Worm (Caenorhabditis elegans) whole organism, L4 larva: ENCODE measurements around the gene srh-48.

Experiments
- D1046.2 ChIP-seq: fragments of 200-800 bp; sonication (Bioruptor generic); IDR thresholded peaks from 2 replicates; pipeline ENCODE4 v1.3.6; 2022; ENCODE audit warnings: missing genetic modification characterization, missing compliant biosample characterization
- F26F4.8 ChIP-seq: fragments of 200-800 bp; sonication (Bioruptor generic); conservative IDR thresholded peaks from 2 replicates; pipeline ENCODE4 v1.3.6; 2022; ENCODE audit warnings: missing genetic modification characterization, missing compliant biosample characterization
- F44E2.7 ChIP-seq: fragments of 200-800 bp; sonication (Bioruptor generic); IDR thresholded peaks from 2 replicates; pipeline ENCODE4 v2.1.2; 2022; ENCODE audit warnings: missing genetic modification characterization, missing compliant biosample characterization
- T26A8.4 ChIP-seq: fragments of 200-800 bp; sonication (Bioruptor generic); IDR thresholded peaks from 2 replicates; pipeline ENCODE4 v1.3.6; 2022; ENCODE audit warnings: missing genetic modification characterization, missing compliant biosample characterization
- Y48G9A.11 ChIP-seq: fragments of 200-800 bp; sonication (Bioruptor generic); IDR thresholded peaks from 2 replicates; pipeline ENCODE4 v1.3.6; 2022; ENCODE audit warnings: missing genetic modification reagents, missing genetic modification characterization, missing compliant biosample characterization
- Y75B8A.6 ChIP-seq: fragments of 200-800 bp; sonication (Bioruptor generic); IDR thresholded peaks from 2 replicates; pipeline ENCODE4 v1.3.6; 2022; ENCODE audit warnings: missing genetic modification reagents, missing genetic modification characterization, missing compliant biosample characterization
- aha-1 ChIP-seq: fragments of 150-350 bp; peaks from one replicate; lab custom pipeline; 2014; ENCODE audit warnings: missing biosample characterization, missing genetic modification characterization
- ama-1 ChIP-seq: fragments of 150-350 bp; optimal IDR thresholded peaks from 2 replicates; lab custom pipeline; 2014; ENCODE audit warnings: inconsistent platforms, mixed read lengths
- arid-1 ChIP-seq: fragments of 200-800 bp; sonication (Bioruptor generic); conservative IDR thresholded peaks from 2 replicates; pipeline ENCODE4 v1.3.6; 2022; ENCODE audit warnings: missing genetic modification reagents, missing genetic modification characterization, missing compliant biosample characterization
- ceh-20 ChIP-seq: fragments of 200-800 bp; sonication (Bioruptor generic); IDR thresholded peaks from 2 replicates; pipeline ENCODE4 v1.3.6; 2022; ENCODE audit warnings: missing genetic modification reagents, missing genetic modification characterization, missing compliant biosample characterization
- ceh-32 ChIP-seq: sonication (generic microtip); optimal IDR thresholded peaks from 2 replicates; lab custom pipeline; 2016; ENCODE audit warnings: mild to moderate bottlenecking, missing genetic modification characterization, missing compliant biosample characterization; ENCODE audit not compliant: poor library complexity
- ces-1 ChIP-seq: fragments of 150-350 bp; sonication (generic microtip); optimal IDR thresholded peaks from 4 replicates; lab custom pipeline; 2014; ENCODE audit warnings: missing biosample characterization, missing genetic modification reagents, missing genetic modification characterization
- ctbp-1 ChIP-seq: fragments of 200-800 bp; sonication (Bioruptor generic); IDR thresholded peaks from 2 replicates; pipeline ENCODE4 v1.3.6; 2022; ENCODE audit warnings: missing genetic modification reagents, missing genetic modification characterization, missing compliant biosample characterization
- daf-16 ChIP-seq, 3 experiments: sonication (generic microtip); optimal IDR thresholded peaks; 2 replicates each; lab custom pipeline; 2016 to 2017; ENCODE audit warnings: missing genetic modification characterization in 3 of 3, missing genetic modification reagents in 3 of 3, mild to moderate bottlenecking in 2 of 3, missing compliant biosample characterization in 2 of 3, missing biosample characterization in 1 of 3, moderate library complexity in 1 of 3
- dmd-6 ChIP-seq: fragments of 200-800 bp; sonication (Bioruptor generic); IDR thresholded peaks from 2 replicates; pipeline ENCODE4 v1.3.6; 2022; ENCODE audit warnings: missing genetic modification reagents, missing genetic modification characterization, missing compliant biosample characterization
- dmd-8 ChIP-seq: fragments of 200-800 bp; sonication (Bioruptor generic); IDR thresholded peaks from 2 replicates; pipeline ENCODE4 v1.3.6; 2022; ENCODE audit warnings: missing genetic modification characterization, missing compliant biosample characterization
- dmd-9 ChIP-seq: fragments of 200-800 bp; sonication (Bioruptor generic); IDR thresholded peaks from 2 replicates; pipeline ENCODE4 v1.3.6; 2022; ENCODE audit warnings: missing genetic modification reagents, missing genetic modification characterization, missing compliant biosample characterization
- dpl-1 ChIP-seq: fragments of 150-350 bp; optimal IDR thresholded peaks from 2 replicates; lab custom pipeline; 2014; ENCODE audit warnings: missing biosample characterization, missing genetic modification reagents, missing genetic modification characterization
- duxl-1 ChIP-seq: sonication (generic microtip); optimal IDR thresholded peaks from 2 replicates; lab custom pipeline; 2016; ENCODE audit warnings: mild to moderate bottlenecking, missing genetic modification characterization, moderate library complexity, missing compliant biosample characterization; ENCODE audit not compliant: poor library complexity
- dve-1 ChIP-seq: sonication (generic microtip); optimal IDR thresholded peaks from 2 replicates; lab custom pipeline; 2017; ENCODE audit warnings: antibody characterized with exemption, mild to moderate bottlenecking, missing genetic modification characterization, missing compliant biosample characterization; ENCODE audit not compliant: insufficient read depth
- egl-43 ChIP-seq: fragments of 200-800 bp; sonication (Bioruptor generic); IDR thresholded peaks from 2 replicates; pipeline ENCODE4 v1.3.6; 2022; ENCODE audit warnings: missing genetic modification reagents, missing genetic modification characterization, missing compliant biosample characterization
- fkh-10 ChIP-seq: fragments of 150-350 bp; optimal IDR thresholded peaks from 2 replicates; lab custom pipeline; 2014; ENCODE audit warnings: missing biosample characterization, missing genetic modification reagents, missing genetic modification characterization
- hlh-30 ChIP-seq: sonication (generic microtip); optimal IDR thresholded peaks from 2 replicates; lab custom pipeline; 2017; ENCODE audit warnings: antibody characterized with exemption, mild to moderate bottlenecking, missing genetic modification characterization, missing compliant biosample characterization; ENCODE audit not compliant: insufficient read depth
- hmg-1.1 ChIP-seq: fragments of 200-800 bp; sonication (Bioruptor generic); IDR thresholded peaks from 2 replicates; pipeline ENCODE4 v1.3.6; 2022; ENCODE audit warnings: missing genetic modification reagents, missing genetic modification characterization, missing compliant biosample characterization
- jun-1 ChIP-seq: fragments of 150-350 bp; optimal IDR thresholded peaks from 2 replicates; lab custom pipeline; 2014; ENCODE audit warnings: missing biosample characterization, missing genetic modification reagents, missing genetic modification characterization
- lin-13 ChIP-seq: fragments of 150-350 bp; optimal IDR thresholded peaks from 2 replicates; lab custom pipeline; 2014; ENCODE audit warnings: missing biosample characterization, missing genetic modification reagents, missing genetic modification characterization
- lir-3 ChIP-seq: sonication (generic microtip); optimal IDR thresholded peaks from 2 replicates; lab custom pipeline; 2016; ENCODE audit warnings: mild to moderate bottlenecking, missing genetic modification characterization, missing compliant biosample characterization
- mdt-29 ChIP-seq: fragments of 200-800 bp; sonication (Bioruptor generic); IDR thresholded peaks from 2 replicates; pipeline ENCODE4 v1.3.6; 2022; ENCODE audit warnings: missing genetic modification reagents, missing genetic modification characterization, missing compliant biosample characterization
- mep-1 ChIP-seq: fragments of 150-350 bp; sonication (generic microtip); optimal IDR thresholded peaks from 3 replicates; lab custom pipeline; 2014; ENCODE audit warnings: missing biosample characterization, missing genetic modification characterization
- mxl-2 ChIP-seq: fragments of 200-800 bp; sonication (Bioruptor generic); conservative IDR thresholded peaks from 2 replicates; pipeline ENCODE4 v1.3.6; 2022; ENCODE audit warnings: missing genetic modification reagents, missing genetic modification characterization, missing compliant biosample characterization
- nhr-11 ChIP-seq: fragments of 150-350 bp; optimal IDR thresholded peaks from 2 replicates; lab custom pipeline; 2014; ENCODE audit warnings: missing biosample characterization, missing genetic modification characterization
- nhr-111 ChIP-seq: fragments of 200-800 bp; sonication (Bioruptor generic); optimal IDR thresholded peaks from 2 replicates; lab custom pipeline; 2018; ENCODE audit warnings: mild to moderate bottlenecking, missing genetic modification characterization, missing compliant biosample characterization
- nhr-42 ChIP-seq: fragments of 200-800 bp; sonication (Bioruptor generic); IDR thresholded peaks from 2 replicates; pipeline ENCODE4 v1.3.6; 2022; ENCODE audit warnings: missing genetic modification characterization, missing compliant biosample characterization
- pha-4 ChIP-seq, 2 experiments: fragments of 150-350 bp in 1 of 2; fragments of 200-800 bp in 1 of 2; sonication (Bioruptor generic) in 1 of 2; IDR thresholded peaks in 1 of 2; optimal IDR thresholded peaks in 1 of 2; 2 replicates each; pipeline versions ENCODE4 v1.3.6 to Lab custom; 2014 to 2022; ENCODE audit warnings: missing genetic modification characterization in 2 of 2, missing genetic modification reagents in 2 of 2, missing biosample characterization in 1 of 2, missing compliant biosample characterization in 1 of 2
- rbr-2 ChIP-seq: sonication (generic microtip); optimal IDR thresholded peaks from 2 replicates; lab custom pipeline; 2016; ENCODE audit warnings: missing genotype, missing genetic modification characterization, missing compliant biosample characterization
- snpc-4 ChIP-seq: fragments of 150-350 bp; optimal IDR thresholded peaks from 2 replicates; lab custom pipeline; 2014; ENCODE audit warnings: missing biosample characterization, missing genetic modification characterization
- spr-1 ChIP-seq: sonication (generic microtip); optimal IDR thresholded peaks from 2 replicates; lab custom pipeline; 2016; ENCODE audit warnings: mild to moderate bottlenecking, missing genetic modification characterization, missing compliant biosample characterization
- tag-97 ChIP-seq: fragments of 200-800 bp; sonication (Bioruptor generic); IDR thresholded peaks from 2 replicates; pipeline ENCODE4 v1.3.6; 2022; ENCODE audit warnings: missing genetic modification characterization, missing compliant biosample characterization
- tra-1 ChIP-seq: fragments of 200-800 bp; sonication (Bioruptor generic); IDR thresholded peaks from 2 replicates; pipeline ENCODE4 v1.3.6; 2022; ENCODE audit warnings: missing genetic modification reagents, missing genetic modification characterization, missing compliant biosample characterization
- unc-62 ChIP-seq, 3 experiments: fragments of 150-350 bp in 1 of 3; sonication (generic microtip); optimal IDR thresholded peaks in 2 of 3; peaks in 1 of 3; 1 replicate in 1 of 3; 2 replicates in 2 of 3; lab custom pipeline; 2014 to 2017; ENCODE audit warnings: missing biosample characterization in 3 of 3, missing genetic modification characterization in 3 of 3, missing genetic modification reagents in 3 of 3, missing genotype in 1 of 3
- zag-1 ChIP-seq: fragments of 150-350 bp; optimal IDR thresholded peaks from 2 replicates; lab custom pipeline; 2014; ENCODE audit warnings: missing biosample characterization, missing genetic modification characterization
- zfp-3 ChIP-seq: fragments of 200-800 bp; sonication (Bioruptor generic); conservative IDR thresholded peaks from 2 replicates; pipeline ENCODE4 v1.3.6; 2022; ENCODE audit warnings: missing genetic modification reagents, missing genetic modification characterization, missing compliant biosample characterization
- zip-11 ChIP-seq: fragments of 200-800 bp; sonication (Bioruptor generic); IDR thresholded peaks from 2 replicates; pipeline ENCODE4 v1.3.6; 2022; ENCODE audit warnings: missing genetic modification characterization, missing compliant biosample characterization
- zip-2 ChIP-seq: fragments of 150-350 bp; optimal IDR thresholded peaks from 2 replicates; lab custom pipeline; 2014; ENCODE audit warnings: missing biosample characterization, missing genetic modification characterization
- ztf-7 ChIP-seq: fragments of 150-350 bp; optimal IDR thresholded peaks from 2 replicates; lab custom pipeline; 2014; ENCODE audit warnings: missing biosample characterization, missing genetic modification characterization

Gene srh-48

DNA sequence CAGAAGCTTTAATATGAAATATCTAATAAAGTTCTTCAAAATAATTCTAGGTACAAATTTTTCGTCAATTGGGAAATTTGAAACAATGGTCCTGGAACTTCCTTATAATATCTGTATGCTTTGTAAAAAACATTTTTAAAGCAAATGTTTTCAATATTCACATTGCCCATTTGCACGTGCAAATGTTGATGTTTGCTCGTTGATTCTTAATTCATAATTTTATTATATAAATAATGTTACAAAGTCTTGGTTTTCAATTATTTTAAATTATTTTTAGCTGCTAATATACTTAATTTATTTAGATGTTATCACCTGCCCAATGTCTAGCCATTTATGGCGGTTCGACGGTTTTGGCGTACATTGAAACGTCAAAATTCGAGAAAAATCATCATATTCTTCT lies 42.1 kb downstream of the srh-48 start, which contains the start of gene M176.11:
Gene M176.11, plus strand, starts transcription at position 301 of the 400 bp plus-strand sequence.
- no peak for TF ChIP-seq daf-16 (GFP tag; optimal IDR thresholded peaks at IDR 0.05; lab: Kevin White, UChicago)
- no peak for TF ChIP-seq daf-16 (tag; optimal IDR thresholded peaks at IDR 0.05; lab: Kevin White, UChicago)
- TF ChIP-seq arid-1 (GFP tag; lab: Robert Waterston, UW), result no peak
- no peak for TF ChIP-seq ztf-7 (tag; lab: Kevin White, UChicago)
- TF ChIP-seq dmd-8, result no peak
- no peak for TF ChIP-seq zfp-3 (GFP tag; lab: Robert Waterston, UW)
- TF ChIP-seq T26A8.4, result no peak
- no peak for TF ChIP-seq aha-1
- no peak for TF ChIP-seq ctbp-1 (GFP tag; lab: Robert Waterston, UW)
- no peak for TF ChIP-seq hlh-30 (tag; lab: Kevin White, UChicago)
- no peak for TF ChIP-seq lir-3 (tag; lab: Kevin White, UChicago)
- no peak for TF ChIP-seq mep-1 (tag; lab: Kevin White, UChicago)
- TF ChIP-seq nhr-42 (GFP tag; lab: Robert Waterston, UW), result no peak
- no peak for TF ChIP-seq dmd-6 (GFP tag; lab: Robert Waterston, UW)
- TF ChIP-seq ceh-20 (GFP tag; lab: Robert Waterston, UW), result no peak
- no peak for TF ChIP-seq lin-13 (GFP tag; lab: Kevin White, UChicago)
- TF ChIP-seq F44E2.7 (GFP tag; lab: Robert Waterston, UW), result no peak
- no peak for TF ChIP-seq dve-1 (tag; lab: Kevin White, UChicago)

DNA sequence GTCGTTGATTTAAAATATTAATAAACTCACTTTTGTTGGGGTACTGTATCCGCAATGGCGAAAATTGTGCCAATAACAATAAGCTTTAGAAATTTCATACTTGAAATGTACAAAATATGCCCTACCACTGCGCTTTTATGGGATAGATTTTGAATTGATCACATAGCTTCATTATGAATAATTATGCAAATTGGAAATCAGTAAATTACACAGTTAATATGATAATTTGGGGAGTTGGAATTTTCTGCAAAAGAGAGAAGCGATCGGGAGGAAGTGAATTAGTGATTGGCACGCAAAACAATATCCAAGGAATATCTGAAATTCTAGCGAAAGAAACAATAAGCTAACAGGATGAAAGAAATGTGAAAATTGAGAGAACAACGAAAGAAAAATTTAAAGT lies 46.2 kb downstream of the srh-48 start, which contains the start of gene M176.10:
Gene M176.10, minus strand, starts transcription at position 101 of the 400 bp plus-strand sequence.
- TF ChIP-seq zag-1 (tag; lab: Kevin White, UChicago), result no peak
- TF ChIP-seq ama-1 (lab: Kevin White, UChicago), result no peak
- TF ChIP-seq aha-1, result no peak
- TF ChIP-seq zip-2, result no peak
- no peak for TF ChIP-seq jun-1 (tag; lab: Kevin White, UChicago)
- TF ChIP-seq F26F4.8 (GFP tag; lab: Robert Waterston, UW), result no peak
- no peak for TF ChIP-seq dpl-1
- no peak for TF ChIP-seq ceh-32
- no peak for TF ChIP-seq rbr-2 (tag; lab: Kevin White, UChicago)
- TF ChIP-seq hmg-1.1 (GFP tag; lab: Robert Waterston, UW), result no peak
- TF ChIP-seq lir-3 (tag; lab: Kevin White, UChicago), result no peak
- TF ChIP-seq ces-1 (GFP tag; lab: Kevin White, UChicago), result no peak
- no peak for TF ChIP-seq snpc-4 (tag; lab: Kevin White, UChicago)
- no peak for TF ChIP-seq ctbp-1 (GFP tag; lab: Robert Waterston, UW)

DNA sequence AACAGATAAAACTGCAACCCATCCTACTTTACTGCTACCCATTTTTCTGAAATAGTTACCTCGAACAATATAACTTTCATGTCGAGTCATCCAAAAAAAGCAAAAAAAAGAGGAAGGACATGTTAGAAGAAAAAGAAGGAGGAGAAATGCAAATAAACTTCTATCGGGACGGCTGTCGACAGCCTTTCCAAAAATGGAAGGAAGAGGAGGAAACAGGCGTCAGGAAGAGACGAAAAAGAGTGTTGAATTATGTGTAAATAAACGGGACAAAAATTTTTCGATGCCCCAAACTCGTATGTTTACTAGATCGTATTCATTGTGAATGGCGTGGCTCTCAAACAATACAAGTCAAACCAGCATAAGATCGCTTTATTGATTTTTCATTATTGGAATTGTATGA lies 47.7 kb downstream of the srh-48 start, which contains the start of gene M176.5:
Gene M176.5, minus strand, starts transcription at position 101 of the 400 bp plus-strand sequence.
- TF ChIP-seq pha-4 (GFP tag; IDR thresholded peaks at IDR 0.05; lab: Robert Waterston, UW) (no peak), pha-4 (tag; optimal IDR thresholded peaks at IDR 0.05; lab: Kevin White, UChicago) (peak; percentile 42), mxl-2 (GFP tag; lab: Robert Waterston, UW) (no peak), unc-62 (GFP tag; optimal IDR thresholded peaks at IDR 0.05 in 1 of 2; lab: Kevin White, UChicago) (peak in 1 of 2 experiments; percentile 44), unc-62 (tag; optimal IDR thresholded peaks at IDR 0.05; lab: Kevin White, UChicago) (no peak)
- TF ChIP-seq, all 104 proteins: peak for 2

DNA sequence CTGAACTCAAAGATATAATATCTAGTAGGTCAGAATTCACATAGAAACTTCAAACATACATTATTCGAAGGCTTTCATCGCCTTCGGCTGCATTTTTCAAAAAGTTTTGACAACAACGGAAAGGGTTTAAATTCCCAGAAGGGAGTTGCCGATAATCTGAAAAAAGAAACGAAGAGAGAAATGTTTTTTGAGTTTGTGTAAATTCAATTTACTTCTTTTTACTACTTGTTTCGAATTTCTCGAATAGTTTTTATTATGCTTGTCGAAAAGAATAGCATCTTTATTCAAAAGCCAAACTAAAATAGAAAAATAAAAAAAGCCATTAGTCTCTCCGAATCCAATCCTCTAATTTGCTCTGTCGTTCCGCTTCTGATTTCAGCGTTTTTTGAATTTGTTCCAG lies 51.2 kb downstream of the srh-48 start:
- TF ChIP-seq tra-1 (no peak), spr-1 (tag; lab: Kevin White, UChicago) (no peak), duxl-1 (tag; lab: Kevin White, UChicago) (no peak), Y48G9A.11 (GFP tag; lab: Robert Waterston, UW) (no peak), fkh-10 (GFP tag; lab: Kevin White, UChicago) (peak; percentile 42), hlh-30 (tag; lab: Kevin White, UChicago) (no peak), tag-97 (GFP tag; lab: Robert Waterston, UW) (no peak), mdt-29 (GFP tag; lab: Robert Waterston, UW) (no peak), unc-62 (GFP tag; optimal IDR thresholded peaks at IDR 0.05 in 1 of 2; lab: Kevin White, UChicago) (no peak), unc-62 (tag; optimal IDR thresholded peaks at IDR 0.05; lab: Kevin White, UChicago) (no peak), ces-1 (GFP tag; lab: Kevin White, UChicago) (peak; percentile 37), nhr-111 (GFP tag; lab: Kevin White, UChicago) (no peak), zip-11 (no peak), nhr-11 (tag; lab: Kevin White, UChicago) (no peak), D1046.2 (GFP tag; lab: Robert Waterston, UW) (no peak), dmd-9 (no peak), Y75B8A.6 (GFP tag; lab: Robert Waterston, UW) (no peak), egl-43 (GFP tag; lab: Robert Waterston, UW) (no peak)
